3 worm cellular contexts compared by ENCODE assay signal in genomic region chrII:10170837-10171318, ce11.
TF ChIP-seq lines count a peak whose summit lies in the region.

TSS of gene gpd-4 (plus strand) at chrII:10171268.

TF ChIP-seq in whole organism, L4 larva, 104 proteins besides CTCF, POLR2A, EP300 and RAD21:
- TF ChIP-seq unc-130 (GFP tag; optimal IDR thresholded peaks at IDR 0.05; lab: Kevin White, UChicago) (peak; percentile 15), snpc-1.2 (GFP tag; IDR thresholded peaks at IDR 0.05; lab: Robert Waterston, UW) (no peak), nhr-48 (tag; optimal IDR thresholded peaks at IDR 0.05; lab: Kevin White, UChicago) (no peak)

TF ChIP-seq in whole organism, midembryonic, 9 proteins besides CTCF, POLR2A, EP300 and RAD21:
- TF ChIP-seq T22C8.4 (GFP tag; IDR thresholded peaks at IDR 0.05; lab: Robert Waterston, UW) (0 out of 2 replicates have a peak, but pooled peaks have one; percentile 17), flt-1 (GFP tag; IDR thresholded peaks at IDR 0.05; lab: Robert Waterston, UW) (no peak)

TF ChIP-seq in whole organism, young adult, 124 proteins besides CTCF, POLR2A, EP300 and RAD21:
- TF ChIP-seq snpc-3.4 (tag; optimal IDR thresholded peaks at IDR 0.05; lab: Kevin White, UChicago) (peak; percentile 7), F52B5.7 (tag; optimal IDR thresholded peaks at IDR 0.05; lab: Kevin White, UChicago) (no peak), madf-8 (GFP tag; conservative IDR thresholded peaks at IDR 0.05; lab: Robert Waterston, UW) (peak; percentile 75), C17E4.6 (GFP tag; IDR thresholded peaks at IDR 0.05; lab: Robert Waterston, UW) (no peak), lir-1 (GFP tag; conservative IDR thresholded peaks at IDR 0.05; lab: Robert Waterston, UW) (no peak), F33H1.4 (GFP tag; IDR thresholded peaks at IDR 0.05; lab: Robert Waterston, UW) (peak; percentile 82), snpc-4 (GFP tag; optimal IDR thresholded peaks at IDR 0.05; lab: Kevin White, UChicago) (no peak), snpc-4 (tag; optimal IDR thresholded peaks at IDR 0.05; lab: Kevin White, UChicago) (peak in 1 of 4 experiments; percentile 30), dpl-1 (GFP tag; optimal IDR thresholded peaks at IDR 0.05; lab: Kevin White, UChicago) (peak; percentile 31), nfya-2 (GFP tag; IDR thresholded peaks at IDR 0.05; lab: Robert Waterston, UW) (no peak), attf-3 (GFP tag; conservative IDR thresholded peaks at IDR 0.05; lab: Robert Waterston, UW) (no peak), xnd-1 (tag; optimal IDR thresholded peaks at IDR 0.05; lab: Kevin White, UChicago) (peak; percentile 47), efl-1 (GFP tag; optimal IDR thresholded peaks at IDR 0.05; lab: Kevin White, UChicago) (peak; percentile 90), madf-6 (GFP tag; IDR thresholded peaks at IDR 0.05; lab: Robert Waterston, UW) (peak; percentile 81), lag-1 (GFP tag; IDR thresholded peaks at IDR 0.05; lab: Robert Waterston, UW) (no peak), F57A8.1 (GFP tag; optimal IDR thresholded peaks at IDR 0.05; lab: Kevin White, UChicago) (no peak), B0019.2 (GFP tag; conservative IDR thresholded peaks at IDR 0.05; lab: Robert Waterston, UW) (no peak), ceh-91 (GFP tag; IDR thresholded peaks at IDR 0.05; lab: Robert Waterston, UW) (peak; percentile 82), lsl-1 (GFP tag; optimal IDR thresholded peaks at IDR 0.05; lab: Kevin White, UChicago) (peak; percentile 39), D2030.7 (GFP tag; IDR thresholded peaks at IDR 0.05; lab: Robert Waterston, UW) (0 out of 2 replicates have a peak, but pooled peaks have one; percentile 40)
TF ChIP-seq in whole organism, young adult: peak in this region for 11.

Comparison
In these comparisons a context has a peak if more than half of its experiments do, and no peak if none do; other contexts are left out.
1. Of the 7 proteins assayed by ChIP-seq in both whole organism, young adult and whole organism, L4 larva: peak only in whole organism, young adult: dpl-1; only in whole organism, L4 larva: unc-130; in both: none; in neither: 4; mixed calls (peak in some experiments, not most) for 1.